Fruit fly (Drosophila melanogaster) whole organism, embryonic: ENCODE data around the gene CG5506.
A peak's percentile ranks its signal among the peaks of the same experiment; 100 is the strongest.

Experiments used
- Abd-B ChIP-seq: fragments of 200-800 bp; sonication (Bioruptor generic); optimal IDR thresholded peaks from 2 replicates; lab custom pipeline; 2018; ENCODE audit warnings: missing biosample characterization, mild to moderate bottlenecking, missing genetic modification characterization, moderate library complexity
- CG10267 ChIP-seq: fragments of 200-800 bp; sonication (Bioruptor generic); optimal IDR thresholded peaks from 2 replicates; lab custom pipeline; 2018; ENCODE audit warnings: missing biosample characterization, mild to moderate bottlenecking, missing genetic modification characterization, moderate library complexity
- CG10321 ChIP-seq: fragments of 200-800 bp; sonication (Bioruptor generic); IDR thresholded peaks from 2 replicates; pipeline ENCODE4 v1.3.6; 2022; ENCODE audit warnings: missing biosample characterization, missing genetic modification characterization
- CG12769 ChIP-seq: fragments of 200-800 bp; sonication (Bioruptor generic); optimal IDR thresholded peaks from 2 replicates; lab custom pipeline; 2019; ENCODE audit warnings: missing biosample characterization, mild to moderate bottlenecking, missing genetic modification characterization, moderate library complexity
- CG15696 ChIP-seq: fragments of 200-800 bp; sonication (Bioruptor generic); optimal IDR thresholded peaks from 2 replicates; lab custom pipeline; 2019; ENCODE audit warnings: missing biosample characterization, mild to moderate bottlenecking, missing genetic modification characterization, moderate library complexity
- CG17829 ChIP-seq: fragments of 200-800 bp; optimal IDR thresholded peaks from 2 replicates; lab custom pipeline; 2019; ENCODE audit warnings: missing biosample characterization, mild to moderate bottlenecking, missing genetic modification characterization, moderate library complexity
- CG31441 ChIP-seq: fragments of 200-800 bp; sonication (Bioruptor generic); IDR thresholded peaks from 2 replicates; pipeline ENCODE4 v1.3.6; 2022; ENCODE audit warnings: missing biosample characterization, missing genetic modification characterization
- CG43689 ChIP-seq: fragments of 200-800 bp; sonication (Bioruptor generic); IDR thresholded peaks from 2 replicates; pipeline ENCODE4 v1.3.6; 2022; ENCODE audit warnings: missing biosample characterization, missing genetic modification characterization
- CG5953 ChIP-seq: fragments of 200-800 bp; sonication (Bioruptor generic); IDR thresholded peaks from 2 replicates; pipeline ENCODE4 v1.3.6; 2022; ENCODE audit warnings: missing biosample characterization, missing genetic modification characterization
- CG6175 ChIP-seq: fragments of 200-800 bp; sonication (Bioruptor generic); IDR thresholded peaks from 3 replicates; pipeline ENCODE4 v1.3.6; 2022; ENCODE audit warnings: missing biosample characterization, missing genetic modification characterization
- CG6791 ChIP-seq: fragments of 200-800 bp; sonication (Bioruptor generic); IDR thresholded peaks from 3 replicates; pipeline ENCODE4 v1.3.6; 2022; ENCODE audit warnings: missing biosample characterization, missing genetic modification characterization; ENCODE audit not compliant: partially characterized antibody
- CG7928 ChIP-seq: fragments of 200-800 bp; sonication (Bioruptor generic); optimal IDR thresholded peaks from 2 replicates; lab custom pipeline; 2017; ENCODE audit warnings: missing biosample characterization, mild to moderate bottlenecking, missing genetic modification characterization
- CG9215 ChIP-seq: fragments of 200-800 bp; sonication (Bioruptor generic); IDR thresholded peaks from 2 replicates; pipeline ENCODE4 v1.3.6; 2022; ENCODE audit warnings: missing biosample characterization, missing genetic modification characterization
- CG9817 ChIP-seq: fragments of 200-800 bp; sonication (Bioruptor generic); optimal IDR thresholded peaks from 2 replicates; lab custom pipeline; 2018; ENCODE audit warnings: missing biosample characterization, mild to moderate bottlenecking, missing genetic modification characterization, moderate library complexity
- Doc2 ChIP-seq: fragments of 200-800 bp; sonication (Bioruptor generic); IDR thresholded peaks from 2 replicates; pipeline ENCODE4 v1.3.6; 2022; ENCODE audit warnings: missing biosample characterization, missing genetic modification characterization
- Eip74EF ChIP-seq, 2 experiments: fragments of 200-800 bp in 1 of 2; fragments of >200 bp in 1 of 2; sonication (Bioruptor generic) in 1 of 2; optimal IDR thresholded peaks; 2 replicates each; lab custom pipeline; 2017 to 2019; ENCODE audit warnings: missing biosample characterization in 2 of 2, missing genetic modification characterization in 2 of 2, mild to moderate bottlenecking in 1 of 2, moderate library complexity in 1 of 2
- Ets65A ChIP-seq: fragments of 200-800 bp; sonication (Bioruptor generic); peaks from one replicate; lab custom pipeline; 2016; ENCODE audit warnings: missing biosample characterization, missing genetic modification characterization
- HLH4C ChIP-seq: fragments of 200-800 bp; sonication (Bioruptor generic); IDR thresholded peaks from 3 replicates; pipeline ENCODE4 v1.3.6; 2022; ENCODE audit warnings: missing biosample characterization, missing genetic modification characterization; ENCODE audit not compliant: partially characterized antibody
- Hsf ChIP-seq: fragments of 200-800 bp; sonication (Bioruptor generic); optimal IDR thresholded peaks from 3 replicates; lab custom pipeline; 2016; ENCODE audit warnings: missing biosample characterization, missing genetic modification characterization
- MESR4 ChIP-seq: fragments of 200-800 bp; sonication (Bioruptor generic); optimal IDR thresholded peaks from 2 replicates; lab custom pipeline; 2018; ENCODE audit warnings: missing biosample characterization, mild to moderate bottlenecking, missing genetic modification characterization, moderate library complexity
- NfI ChIP-seq: fragments of 200-800 bp; sonication (Bioruptor generic); optimal IDR thresholded peaks from 3 replicates; lab custom pipeline; 2018; ENCODE audit warnings: missing biosample characterization, mild to moderate bottlenecking, missing genetic modification characterization, moderate library complexity
- Rfx ChIP-seq: fragments of 200-800 bp; sonication (Bioruptor generic); IDR thresholded peaks from 2 replicates; pipeline ENCODE4 v1.3.6; 2022; ENCODE audit warnings: missing biosample characterization, missing genetic modification characterization
- Sry-δ ChIP-seq: fragments of 200-800 bp; sonication (Bioruptor generic); optimal IDR thresholded peaks from 2 replicates; lab custom pipeline; 2016; ENCODE audit warnings: missing biosample characterization, missing genetic modification characterization
- Tbp ChIP-seq: fragments of >200 bp; optimal IDR thresholded peaks from 2 replicates; lab custom pipeline; 2018; ENCODE audit warnings: missing biosample characterization, missing genetic modification characterization
- Usf ChIP-seq: fragments of 200-800 bp; sonication (Bioruptor generic); optimal IDR thresholded peaks from 2 replicates; lab custom pipeline; 2017; ENCODE audit warnings: missing genotype, missing biosample characterization, missing genetic modification characterization
- bsh ChIP-seq, 2 experiments: fragments of 200-800 bp; sonication (Bioruptor generic); optimal IDR thresholded peaks; 2 replicates each; lab custom pipeline; 2017 to 2018; ENCODE audit warnings: mild to moderate bottlenecking in 2 of 2, missing biosample characterization in 2 of 2, missing genetic modification characterization in 2 of 2, moderate library complexity in 1 of 2
- chinmo ChIP-seq: fragments of 200-800 bp; sonication (Bioruptor generic); IDR thresholded peaks from 4 replicates; pipeline ENCODE4 v1.3.6; 2022; ENCODE audit warnings: missing biosample characterization, missing genetic modification characterization; ENCODE audit not compliant: partially characterized antibody
- ci ChIP-seq: fragments of 200-800 bp; sonication (Bioruptor generic); IDR thresholded peaks from 3 replicates; pipeline ENCODE4 v1.3.6; 2022; ENCODE audit warnings: missing biosample characterization, missing genetic modification characterization
- dysf ChIP-seq: fragments of 200-800 bp; sonication (Bioruptor generic); IDR thresholded peaks from 3 replicates; pipeline ENCODE4 v1.3.6; 2022; ENCODE audit warnings: missing biosample characterization, missing genetic modification characterization
- gcm ChIP-seq: fragments of 200-800 bp; sonication (Bioruptor generic); optimal IDR thresholded peaks from 2 replicates; lab custom pipeline; 2019; ENCODE audit warnings: missing biosample characterization, mild to moderate bottlenecking, missing genetic modification characterization, moderate library complexity
- hkb ChIP-seq, 2 experiments: fragments of 200-800 bp in 1 of 2; fragments of >200 bp in 1 of 2; sonication (Bioruptor generic) in 1 of 2; IDR thresholded peaks in 1 of 2; optimal IDR thresholded peaks in 1 of 2; 2 replicates each; pipeline versions ENCODE4 v1.3.6 to Lab custom; 2017 to 2022; ENCODE audit warnings: missing biosample characterization in 1 of 2, missing genetic modification characterization in 1 of 2
- ind ChIP-seq: fragments of 200-800 bp; sonication (Bioruptor generic); optimal IDR thresholded peaks from 3 replicates; lab custom pipeline; 2016; ENCODE audit warnings: missing biosample characterization, missing genetic modification characterization
- insv ChIP-seq, 2 experiments: fragments of 200-800 bp; sonication (Bioruptor generic); optimal IDR thresholded peaks; 3 replicates each; lab custom pipeline; 2016 to 2018; ENCODE audit warnings: missing biosample characterization in 2 of 2, missing genetic modification characterization in 2 of 2
- lab ChIP-seq: fragments of 200-800 bp; sonication (Bioruptor generic); optimal IDR thresholded peaks from 3 replicates; lab custom pipeline; 2017; ENCODE audit warnings: missing biosample characterization, missing genetic modification characterization, mild to moderate bottlenecking, moderate library complexity, missing genetic modification reagents
- lbe ChIP-seq: fragments of 200-800 bp; sonication (Bioruptor generic); optimal IDR thresholded peaks from 2 replicates; lab custom pipeline; 2016; ENCODE audit warnings: missing biosample characterization, mild to moderate bottlenecking, missing genetic modification characterization
- pb ChIP-seq: fragments of 200-800 bp; sonication (Bioruptor generic); optimal IDR thresholded peaks from 3 replicates; lab custom pipeline; 2016; ENCODE audit warnings: missing biosample characterization, missing genetic modification characterization
- phol ChIP-seq: fragments of 200-800 bp; sonication (Bioruptor generic); optimal IDR thresholded peaks from 3 replicates; lab custom pipeline; 2018; ENCODE audit warnings: missing biosample characterization, mild to moderate bottlenecking, missing genetic modification characterization, moderate library complexity
- repo ChIP-seq: fragments of 200-800 bp; sonication (Bioruptor generic); optimal IDR thresholded peaks from 2 replicates; lab custom pipeline; 2016; ENCODE audit warnings: missing biosample characterization, missing genetic modification characterization
- run ChIP-seq: fragments of 200-800 bp; sonication (Bioruptor generic); optimal IDR thresholded peaks from 3 replicates; lab custom pipeline; 2018; ENCODE audit warnings: missing biosample characterization, mild to moderate bottlenecking, missing genetic modification characterization
- slp2 ChIP-seq: fragments of 200-800 bp; sonication (Bioruptor generic); optimal IDR thresholded peaks from 2 replicates; lab custom pipeline; 2016; ENCODE audit warnings: missing biosample characterization, missing genetic modification characterization
- sna ChIP-seq: fragments of 200-800 bp; sonication (Bioruptor generic); IDR thresholded peaks from 2 replicates; pipeline ENCODE4 v1.3.6; 2022; ENCODE audit warnings: missing biosample characterization, missing genetic modification characterization; ENCODE audit not compliant: partially characterized antibody

Gene CG5506

DNA sequence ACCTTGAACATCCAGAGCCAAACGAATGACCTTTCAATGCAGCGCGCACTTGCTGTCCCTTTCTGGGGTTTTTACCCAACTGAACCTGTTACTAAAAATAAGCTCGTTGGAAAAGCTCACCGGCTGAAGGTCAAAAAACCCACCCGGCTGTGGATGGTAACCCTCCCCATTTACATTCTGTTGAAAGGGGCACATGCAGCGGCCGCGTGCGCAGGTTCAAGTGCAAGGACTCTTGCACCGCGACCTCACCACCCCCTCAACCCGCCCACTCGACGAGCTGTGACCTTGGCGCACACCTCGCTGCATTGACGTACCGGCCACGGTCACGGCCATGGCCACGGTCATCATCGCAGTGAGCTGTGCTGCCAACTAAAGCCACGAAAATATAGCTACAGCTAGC lies 43.9 kb upstream of the CG5506 start (continued):
- TF ChIP-seq Ets65A (GFP tag; lab: Kevin White, UChicago) (peak; percentile 74), CG6175 (GFP tag; lab: Robert Waterston, UW) (no peak), repo (no peak), ci (GFP tag; lab: Robert Waterston, UW) (no peak), chinmo (GFP tag; lab: Robert Waterston, UW) (0 out of 4 replicates have a peak, but pooled peaks have one; percentile 18), pb (GFP tag; lab: Kevin White, UChicago) (no peak), Doc2 (no peak), insv (GFP tag; optimal IDR thresholded peaks at IDR 0.05; lab: Kevin White, UChicago) (no peak), CG9817 (tag; lab: Kevin White, UChicago) (no peak), Tbp (GFP tag; lab: Kevin White, UChicago) (no peak), hkb (optimal IDR thresholded peaks at IDR 0.05; lab: Kevin White, UChicago) (no peak), hkb (GFP tag; IDR thresholded peaks at IDR 0.05; lab: Robert Waterston, UW) (no peak), CG31441 (GFP tag; lab: Robert Waterston, UW) (no peak), run (tag; lab: Kevin White, UChicago) (no peak), CG10267 (tag; lab: Kevin White, UChicago) (no peak), phol (tag; lab: Kevin White, UChicago) (no peak), Abd-B (GFP tag; lab: Kevin White, UChicago) (no peak), gcm (GFP tag; lab: Kevin White, UChicago) (no peak)

DNA sequence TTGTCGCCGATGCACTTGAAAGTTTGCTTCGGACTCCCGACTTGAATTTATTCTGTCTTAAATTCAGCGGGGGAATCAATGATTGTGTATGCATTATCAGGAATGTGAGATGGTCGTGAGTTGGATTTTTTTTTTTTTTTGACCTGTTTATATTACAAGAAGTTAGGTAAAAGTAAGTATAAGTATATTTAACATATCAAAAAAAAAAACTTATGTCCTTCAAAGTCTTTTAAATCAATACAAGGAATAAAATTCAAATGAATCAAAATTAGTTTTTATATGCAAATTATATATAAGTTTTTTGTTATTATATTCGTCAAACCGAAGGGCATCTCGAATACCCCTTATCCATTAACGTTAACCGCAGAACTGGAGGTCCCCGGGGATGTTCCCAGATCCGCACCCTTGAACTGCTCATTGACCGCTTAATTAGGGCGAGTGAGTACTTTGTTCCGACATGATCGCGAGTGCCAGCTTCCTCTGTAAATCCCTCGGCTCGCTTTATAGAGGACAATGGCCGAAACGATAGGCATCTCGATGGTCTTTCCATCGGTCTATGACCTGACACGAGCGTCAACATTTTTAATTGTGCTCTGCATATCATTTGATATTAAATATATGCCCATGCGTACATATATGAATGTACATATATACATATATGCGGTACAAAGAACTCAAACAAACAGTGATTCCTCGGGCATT lies 42.5 kb upstream of the CG5506 start:
- TF ChIP-seq ind (GFP tag; lab: Kevin White, UChicago) (no peak), Rfx (GFP tag; lab: Robert Waterston, UW) (no peak), slp2 (GFP tag; lab: Kevin White, UChicago) (no peak), run (tag; lab: Kevin White, UChicago) (no peak), bsh (GFP tag; optimal IDR thresholded peaks at IDR 0.05; lab: Kevin White, UChicago) (peak in 1 of 2 experiments; percentile 20), CG7928 (GFP tag; lab: Kevin White, UChicago) (no peak)
- TF ChIP-seq, all 482 proteins: peak for 1

DNA sequence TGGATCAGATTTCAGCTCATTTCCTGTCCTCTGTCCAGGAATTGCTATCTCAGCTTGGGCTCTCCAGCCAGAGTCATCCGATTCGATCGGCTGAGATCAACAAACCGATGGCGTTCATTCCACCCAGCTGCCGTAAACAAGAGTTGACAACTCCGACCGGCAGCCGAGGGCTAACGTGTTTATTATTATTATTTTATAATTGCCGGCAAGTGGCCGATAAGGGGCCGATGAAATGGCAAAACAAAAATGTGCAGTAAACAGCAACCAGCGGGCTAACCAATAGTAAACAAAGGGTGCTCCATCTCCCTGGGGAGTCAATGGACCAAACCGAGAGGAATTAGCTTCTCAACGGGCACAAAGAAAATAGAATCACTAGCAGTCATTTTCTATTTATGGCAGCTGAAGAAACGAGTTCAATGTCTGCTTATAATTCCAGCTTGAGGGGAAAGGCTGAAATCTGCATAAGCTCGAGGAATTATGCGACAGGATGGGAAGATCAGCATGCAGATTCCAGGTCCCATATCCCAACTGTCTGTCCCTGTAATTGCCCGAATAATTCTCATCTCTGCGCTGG lies 41.1 kb upstream of the CG5506 start:
- TF ChIP-seq CG6791 (no peak), lbe (GFP tag; lab: Kevin White, UChicago) (peak; percentile 39)

DNA sequence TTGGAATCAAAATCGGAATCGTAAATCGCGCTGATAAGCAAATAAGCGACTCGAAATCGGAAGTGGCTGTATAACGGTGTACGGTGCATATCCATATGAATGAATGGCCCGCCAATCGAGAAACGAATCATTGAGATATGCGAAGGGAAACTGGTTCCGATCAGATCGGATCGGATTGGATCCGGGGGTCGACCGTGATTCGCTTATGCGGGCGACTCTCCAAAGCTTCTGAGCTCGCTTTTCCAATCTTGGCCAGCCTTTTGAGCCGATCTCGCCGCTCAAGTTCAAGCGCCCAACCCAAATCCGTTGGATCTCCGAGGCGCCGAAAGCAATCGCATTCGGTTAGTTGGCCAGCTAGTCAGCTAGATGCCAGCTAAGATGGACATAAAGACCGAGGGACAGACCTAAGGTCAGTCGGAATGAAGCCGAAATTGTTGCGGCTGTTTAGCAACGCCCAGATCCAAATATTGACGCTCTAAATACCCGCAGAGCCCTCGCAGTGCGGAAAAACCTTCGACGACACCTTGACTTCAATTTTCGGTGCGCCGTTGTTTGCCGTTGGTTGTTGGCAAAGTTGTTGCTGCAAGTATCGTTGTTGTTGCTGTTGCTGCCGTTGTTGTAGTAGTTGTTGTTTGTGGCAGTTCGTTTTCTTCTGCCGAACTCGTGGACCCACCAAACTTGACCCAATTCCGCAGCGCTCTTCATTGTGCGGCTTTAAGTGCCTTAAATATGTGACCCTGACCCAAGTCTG lies 40.0 kb upstream of the CG5506 start:
- TF ChIP-seq sna (GFP tag; lab: Robert Waterston, UW) (no peak), CG9215 (GFP tag; lab: Robert Waterston, UW) (no peak), Hsf (GFP tag; lab: Kevin White, UChicago) (no peak), Usf (no peak), CG12769 (peak; percentile 31), Eip74EF (GFP tag; optimal IDR thresholded peaks at IDR 0.05; lab: Kevin White, UChicago) (peak in 1 of 2 experiments; percentile 50), dysf (GFP tag; lab: Robert Waterston, UW) (no peak), lab (GFP tag; lab: Kevin White, UChicago) (peak; percentile 27), NfI (GFP tag; lab: Kevin White, UChicago) (no peak), CG10321 (GFP tag; lab: Robert Waterston, UW) (0 out of 2 replicates have a peak, but pooled peaks have one; percentile 7), MESR4 (GFP tag; lab: Kevin White, UChicago) (no peak), chinmo (GFP tag; lab: Robert Waterston, UW) (peak; percentile 81; the same call in 2 of the 4 replicates), CG5953 (GFP tag; lab: Robert Waterston, UW) (no peak), HLH4C (no peak), CG17829 (tag; lab: Kevin White, UChicago) (no peak), CG43689 (no peak), Sry-δ (GFP tag; lab: Kevin White, UChicago) (no peak), CG15696 (tag; lab: Kevin White, UChicago) (no peak)
